Worm (Caenorhabditis elegans) whole organism, young adult: Measurements from ENCODE around the gene C01G5.7.

Source experiments
- B0261.1 ChIP-seq: sonication (generic microtip); optimal IDR thresholded peaks from 2 replicates; lab custom pipeline; 2016; ENCODE audit warnings: mild to moderate bottlenecking, missing genetic modification characterization, moderate library complexity, missing compliant biosample characterization
- C06A6.2 ChIP-seq: fragments of 200-800 bp; sonication (Bioruptor generic); conservative IDR thresholded peaks from 2 replicates; pipeline ENCODE4 v1.3.6; 2022; ENCODE audit warnings: missing genetic modification characterization, missing compliant biosample characterization
- F10E7.11 ChIP-seq: sonication (generic microtip); optimal IDR thresholded peaks from 2 replicates; lab custom pipeline; 2017; ENCODE audit warnings: mild to moderate bottlenecking, missing genetic modification characterization, moderate library complexity, missing compliant biosample characterization
- F22D6.2 ChIP-seq: sonication (generic microtip); optimal IDR thresholded peaks from 2 replicates; lab custom pipeline; 2016; ENCODE audit warnings: mild to moderate bottlenecking, missing genetic modification characterization, missing compliant biosample characterization
- F55B11.4 ChIP-seq: sonication (generic microtip); optimal IDR thresholded peaks from 2 replicates; lab custom pipeline; 2016; ENCODE audit warnings: missing compliant biosample characterization, missing genetic modification characterization, borderline replicate concordance; ENCODE audit not compliant: insufficient read depth
- F57A8.1 ChIP-seq: fragments of 200-800 bp; sonication (Bioruptor generic); optimal IDR thresholded peaks from 2 replicates; lab custom pipeline; 2018; ENCODE audit warnings: mild to moderate bottlenecking, missing genetic modification characterization, moderate library complexity, missing compliant biosample characterization
- Y67H2A.10 ChIP-seq: fragments of 200-800 bp; sonication (Bioruptor generic); conservative IDR thresholded peaks from 2 replicates; pipeline ENCODE4 v1.3.6; 2022; ENCODE audit warnings: missing genetic modification reagents, missing genetic modification characterization, missing compliant biosample characterization
- ama-1 ChIP-seq, 3 experiments: fragments of 150-350 bp in 1 of 3; sonication (generic microtip) in 2 of 3; optimal IDR thresholded peaks; 2 replicates each; lab custom pipeline; 2014 to 2018; ENCODE audit warnings: missing biosample characterization in 2 of 3, missing genetic modification characterization in 2 of 3, missing genetic modification reagents in 2 of 3
- bed-1 ChIP-seq: fragments of 200-800 bp; sonication (Bioruptor generic); IDR thresholded peaks from 2 replicates; pipeline ENCODE4 v1.3.6; 2022; ENCODE audit warnings: missing genetic modification reagents, missing genetic modification characterization, missing compliant biosample characterization
- ceh-58 ChIP-seq: fragments of 200-800 bp; sonication (Bioruptor generic); IDR thresholded peaks from 2 replicates; pipeline ENCODE4 v1.3.6; 2022; ENCODE audit warnings: missing genetic modification characterization, missing compliant biosample characterization
- ceh-91 ChIP-seq: fragments of 200-800 bp; sonication (Bioruptor generic); IDR thresholded peaks from 2 replicates; pipeline ENCODE4 v1.3.6; 2022; ENCODE audit warnings: missing genetic modification reagents, missing genetic modification characterization, missing compliant biosample characterization
- chd-7 ChIP-seq: sonication (generic microtip); optimal IDR thresholded peaks from 2 replicates; lab custom pipeline; 2016; ENCODE audit warnings: mild to moderate bottlenecking, missing genetic modification characterization, moderate library complexity, missing compliant biosample characterization
- dpl-1 ChIP-seq: fragments of 150-350 bp; optimal IDR thresholded peaks from 2 replicates; lab custom pipeline; 2014; ENCODE audit warnings: missing biosample characterization, missing genetic modification reagents, missing genetic modification characterization
- efl-1 ChIP-seq: fragments of 150-350 bp; optimal IDR thresholded peaks from 2 replicates; lab custom pipeline; 2014; ENCODE audit warnings: missing biosample characterization, missing genetic modification reagents, missing genetic modification characterization
- fkh-3 ChIP-seq: sonication (generic microtip); optimal IDR thresholded peaks from 2 replicates; lab custom pipeline; 2016; ENCODE audit warnings: mild to moderate bottlenecking, missing genetic modification characterization, missing compliant biosample characterization
- hlh-26 ChIP-seq: fragments of 200-800 bp; sonication (Bioruptor generic); conservative IDR thresholded peaks from 2 replicates; pipeline ENCODE4 v1.3.6; 2022; ENCODE audit warnings: missing genetic modification reagents, missing genetic modification characterization, missing compliant biosample characterization
- hsf-1 ChIP-seq: fragments of 200-800 bp; sonication (Bioruptor generic); IDR thresholded peaks from 2 replicates; pipeline ENCODE4 v1.3.6; 2022; ENCODE audit warnings: missing genetic modification reagents, missing genetic modification characterization, missing compliant biosample characterization
- let-526 ChIP-seq: fragments of 200-800 bp; sonication (Bioruptor generic); IDR thresholded peaks from 2 replicates; pipeline ENCODE4 v1.3.6; 2022; ENCODE audit warnings: missing genetic modification reagents, missing genetic modification characterization, missing compliant biosample characterization
- lin-26 ChIP-seq: fragments of 200-800 bp; sonication (Bioruptor generic); IDR thresholded peaks from 2 replicates; pipeline ENCODE4 v1.3.6; 2022; ENCODE audit warnings: missing genetic modification reagents, missing genetic modification characterization, missing compliant biosample characterization
- lir-1 ChIP-seq: fragments of 200-800 bp; sonication (Bioruptor generic); conservative IDR thresholded peaks from 2 replicates; pipeline ENCODE4 v1.3.6; 2022; ENCODE audit warnings: missing genetic modification reagents, missing genetic modification characterization, missing compliant biosample characterization
- mel-28 ChIP-seq: sonication (generic microtip); optimal IDR thresholded peaks from 2 replicates; lab custom pipeline; 2016; ENCODE audit warnings: borderline replicate concordance, mild to moderate bottlenecking, missing genetic modification characterization, missing compliant biosample characterization
- nfyb-1 ChIP-seq: fragments of 200-800 bp; sonication (Bioruptor generic); IDR thresholded peaks from 2 replicates; pipeline ENCODE4 v1.3.6; 2022; ENCODE audit warnings: missing genetic modification reagents, missing genetic modification characterization, missing compliant biosample characterization
- nhr-179 ChIP-seq: sonication (generic microtip); optimal IDR thresholded peaks from 2 replicates; lab custom pipeline; 2016; ENCODE audit warnings: mild to moderate bottlenecking, missing genetic modification characterization, missing compliant biosample characterization
- nhr-27 ChIP-seq: fragments of 200-800 bp; sonication (Bioruptor generic); optimal IDR thresholded peaks from 2 replicates; lab custom pipeline; 2018; ENCODE audit warnings: mild to moderate bottlenecking, missing genetic modification characterization, moderate library complexity, missing compliant biosample characterization
- nhr-80 ChIP-seq: sonication (generic microtip); optimal IDR thresholded peaks from 2 replicates; lab custom pipeline; 2016; ENCODE audit warnings: missing genetic modification characterization, missing compliant biosample characterization
- pha-4 ChIP-seq: fragments of 150-350 bp; sonication (generic microtip); optimal IDR thresholded peaks from 2 replicates; lab custom pipeline; 2014; ENCODE audit warnings: missing biosample characterization, missing genetic modification reagents, missing genetic modification characterization
- repo-1 ChIP-seq: sonication (generic microtip); optimal IDR thresholded peaks from 2 replicates; lab custom pipeline; 2017; ENCODE audit warnings: mild to moderate bottlenecking, missing genetic modification characterization, missing compliant biosample characterization
- sea-2 ChIP-seq: fragments of 200-800 bp; sonication (Bioruptor generic); IDR thresholded peaks from 2 replicates; pipeline ENCODE4 v1.3.6; 2022; ENCODE audit warnings: missing genetic modification characterization, missing compliant biosample characterization
- snpc-1.1 ChIP-seq: sonication (generic microtip); optimal IDR thresholded peaks from 2 replicates; lab custom pipeline; 2017; ENCODE audit warnings: missing genetic modification characterization, mild to moderate bottlenecking, missing compliant biosample characterization, antibody characterized with exemption, moderate library complexity, missing genotype, missing genetic modification reagents; ENCODE audit not compliant: insufficient read depth
- snpc-3.4 ChIP-seq: sonication (generic microtip); optimal IDR thresholded peaks from 2 replicates; lab custom pipeline; 2017; ENCODE audit warnings: missing genetic modification characterization, mild to moderate bottlenecking, missing compliant biosample characterization, antibody characterized with exemption, moderate library complexity, missing genotype, missing genetic modification reagents
- snpc-4 ChIP-seq, 5 experiments: fragments of 150-350 bp in 1 of 5; sonication (generic microtip) in 4 of 5; optimal IDR thresholded peaks; 2 replicates each; lab custom pipeline; 2014 to 2018; ENCODE audit warnings: missing genetic modification characterization in 5 of 5, missing biosample characterization in 3 of 5, antibody characterized with exemption in 2 of 5, mild to moderate bottlenecking in 2 of 5, missing compliant biosample characterization in 2 of 5, missing genotype in 2 of 5, moderate library complexity in 2 of 5, missing genetic modification reagents in 1 of 5
- somi-1 ChIP-seq: fragments of 200-800 bp; sonication (Bioruptor generic); optimal IDR thresholded peaks from 2 replicates; lab custom pipeline; 2018; ENCODE audit warnings: mild to moderate bottlenecking, missing genetic modification characterization, missing compliant biosample characterization
- tbx-9 ChIP-seq: sonication (generic microtip); optimal IDR thresholded peaks from 2 replicates; lab custom pipeline; 2016; ENCODE audit warnings: borderline replicate concordance, missing genetic modification characterization, inconsistent platforms, missing compliant biosample characterization
- ztf-22 ChIP-seq: fragments of 200-800 bp; sonication (Bioruptor generic); optimal IDR thresholded peaks from 2 replicates; lab custom pipeline; 2018; ENCODE audit warnings: mild to moderate bottlenecking, missing genetic modification characterization, moderate library complexity, missing compliant biosample characterization

C01G5.7 gene

ce11 chrIV:6496103-6496502, 21.9 kb upstream of the C01G5.7 start:
- TF ChIP-seq nfyb-1 (GFP tag; lab: Robert Waterston, UW) (no peak), F57A8.1 (GFP tag; lab: Kevin White, UChicago) (no peak), mel-28 (no peak), ama-1 (optimal IDR thresholded peaks at IDR 0.05; lab: Kevin White, UChicago) (no peak), ama-1 (GFP tag; optimal IDR thresholded peaks at IDR 0.05; lab: Kevin White, UChicago) (no peak), nhr-27 (tag; lab: Kevin White, UChicago) (no peak), repo-1 (no peak), hlh-26 (GFP tag; lab: Robert Waterston, UW) (no peak), B0261.1 (tag; lab: Kevin White, UChicago) (no peak), dpl-1 (GFP tag; lab: Kevin White, UChicago) (no peak), sea-2 (no peak), ztf-22 (GFP tag; lab: Kevin White, UChicago) (no peak), F55B11.4 (tag; lab: Kevin White, UChicago) (no peak), chd-7 (tag; lab: Kevin White, UChicago) (no peak), ceh-58 (no peak), nhr-80 (tag; lab: Kevin White, UChicago) (no peak), fkh-3 (tag; lab: Kevin White, UChicago) (no peak)

ce11 chrIV:6500433-6500832, 17.5 kb upstream of the C01G5.7 start:
- TF ChIP-seq efl-1 (GFP tag; lab: Kevin White, UChicago) (no peak), Y67H2A.10 (no peak), lir-1 (GFP tag; lab: Robert Waterston, UW) (no peak), nhr-27 (tag; lab: Kevin White, UChicago) (no peak), ceh-91 (no peak), C06A6.2 (no peak), somi-1 (no peak), let-526 (no peak), bed-1 (GFP tag; lab: Robert Waterston, UW) (no peak)

ce11 chrIV:6500843-6501242, 17.1 kb upstream of the C01G5.7 start:
- TF ChIP-seq lin-26 (GFP tag; lab: Robert Waterston, UW) = no peak
- peak; percentile 86 for TF ChIP-seq pha-4
- TF ChIP-seq hsf-1 (GFP tag; lab: Robert Waterston, UW) = no peak
- TF ChIP-seq tbx-9 (tag; lab: Kevin White, UChicago) = no peak

- TF ChIP-seq snpc-1.1 (tag; lab: Kevin White, UChicago) (peak; percentile 81), snpc-3.4 (peak; percentile 2), snpc-4 (GFP tag; optimal IDR thresholded peaks at IDR 0.05; lab: Kevin White, UChicago) (peak; percentile 74), snpc-4 (tag; optimal IDR thresholded peaks at IDR 0.05; lab: Kevin White, UChicago) (peak; percentile 67 to 96 (median 90))
Observed at ce11 chrIV:6501277-6501676, 16.7 kb upstream of the C01G5.7 start.

- TF ChIP-seq F10E7.11 (no peak), nhr-80 (tag; lab: Kevin White, UChicago) (peak; percentile 65), nhr-179 (tag; lab: Kevin White, UChicago) (no peak), F22D6.2 (tag; lab: Kevin White, UChicago) (no peak)
Observed at ce11 chrIV:6502725-6503124, 15.2 kb upstream of the C01G5.7 start.
